Worm (Caenorhabditis elegans): ENCODE results near the gene cku-80.
"Not testable (repeated sequence)": the region's sequence is repeated elsewhere in the genome, so short reads cannot be mapped to it uniquely, and the experiment has no call there.

Gene cku-80

DNA sequence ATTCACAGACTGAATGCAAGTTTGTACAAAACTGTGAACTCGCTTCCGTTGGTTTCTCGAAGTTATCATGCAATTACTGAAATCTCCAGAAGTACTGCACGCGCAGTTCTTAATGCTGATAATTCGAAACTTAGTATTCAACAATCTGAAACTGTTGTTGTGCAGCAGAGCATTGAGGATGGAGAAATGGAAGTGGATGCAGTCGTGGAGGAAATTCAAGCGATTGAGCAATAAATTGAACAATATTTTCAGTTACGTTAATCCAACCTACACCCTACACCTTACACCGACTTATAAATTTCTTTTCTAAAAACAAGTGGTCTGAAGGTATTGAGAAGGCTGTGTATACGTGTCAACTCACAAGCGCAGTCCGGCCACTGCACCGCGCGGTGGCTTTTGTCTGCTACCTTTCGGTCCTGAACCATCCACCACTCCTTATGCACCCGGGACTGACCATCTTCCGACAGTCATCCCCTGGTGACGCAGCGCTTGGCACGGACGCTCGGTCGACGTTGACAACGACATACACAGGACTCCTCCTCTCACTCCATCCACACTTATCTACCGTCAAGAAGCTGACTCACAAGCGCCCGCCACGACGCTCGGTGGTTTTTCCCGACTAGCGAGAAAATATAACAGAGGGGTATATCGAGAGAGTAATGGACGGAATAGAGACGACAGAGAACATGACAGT lies 40.9 kb upstream of the cku-80 start:
- peak; percentile 60 for TF ChIP-seq gmeb-2 (tag; optimal IDR thresholded peaks at IDR 0.05)
- TF ChIP-seq fkh-6 (tag; optimal IDR thresholded peaks at IDR 0.05), result peak; percentile 63
- TF ChIP-seq nfya-1 (tag; optimal IDR thresholded peaks at IDR 0.05), result peak; percentile 44
- peak; percentile 39 for TF ChIP-seq ceh-14 (tag; optimal IDR thresholded peaks at IDR 0.05)
- peak; percentile 55 for TF ChIP-seq K02D7.2 (tag; optimal IDR thresholded peaks at IDR 0.05)
- TF ChIP-seq hlh-15 (tag; optimal IDR thresholded peaks at IDR 0.05), result peak; percentile 18
- TF ChIP-seq ceh-31 (tag; optimal IDR thresholded peaks at IDR 0.05), result peak; percentile 70
- peak; percentile 87 for TF ChIP-seq ceh-18 (tag; optimal IDR thresholded peaks at IDR 0.05)
- peak; percentile 67 for TF ChIP-seq T23F11.4 (GFP tag; optimal IDR thresholded peaks at IDR 0.05)
- TF ChIP-seq Y22D7AL.16 (tag; optimal IDR thresholded peaks at IDR 0.05), result peak; percentile 52
- peak; percentile 10 for TF ChIP-seq zip-5 (tag; optimal IDR thresholded peaks at IDR 0.05)
- peak; percentile 55 for TF ChIP-seq nhr-232 (tag; optimal IDR thresholded peaks at IDR 0.05)
- peak; percentile 12 for TF ChIP-seq dmd-4 (tag; optimal IDR thresholded peaks at IDR 0.05; ENCODE audit: borderline replicate concordance)
- TF ChIP-seq ceh-48 (tag; optimal IDR thresholded peaks at IDR 0.05), result peak; percentile 28
- TF ChIP-seq ref-2 (tag; optimal IDR thresholded peaks at IDR 0.05), result peak; percentile 47
- peak; percentile 41 for TF ChIP-seq elt-2 (tag; optimal IDR thresholded peaks at IDR 0.05)
- TF ChIP-seq K09A11.1 (tag; optimal IDR thresholded peaks at IDR 0.05; ENCODE audit: insufficient read depth), result peak; percentile 28
- peak; percentile 34 for TF ChIP-seq F13H6.1 (tag; optimal IDR thresholded peaks at IDR 0.05)
- TF ChIP-seq hlh-8 (tag; optimal IDR thresholded peaks at IDR 0.05), result peak; percentile 10
- TF ChIP-seq madf-2 (tag; optimal IDR thresholded peaks at IDR 0.05), result peak; percentile 69
- peak; percentile 77 for TF ChIP-seq pha-2 (tag; optimal IDR thresholded peaks at IDR 0.05)
- TF ChIP-seq fax-1 (tag; optimal IDR thresholded peaks at IDR 0.05), result peak; percentile 48
- peak; percentile 51 for TF ChIP-seq tbx-2 (tag; optimal IDR thresholded peaks at IDR 0.05)
- TF ChIP-seq unc-3 (GFP tag; conservative IDR thresholded peaks at IDR 0.05), result peak; percentile 55; the same call in 1 of the 2 replicates
- not testable (repeated sequence) for TF ChIP-seq unc-3 (tag; optimal IDR thresholded peaks at IDR 0.05)
- peak; percentile 69; the same call in 1 of the 2 replicates for TF ChIP-seq ceh-45 (GFP tag; IDR thresholded peaks at IDR 0.05)
- TF ChIP-seq sox-2 (GFP tag; IDR thresholded peaks at IDR 0.05), result peak; percentile 69
- TF ChIP-seq C08G9.2 (tag; optimal IDR thresholded peaks at IDR 0.05), result peak; percentile 43
- peak; percentile 54 for TF ChIP-seq sox-4 (tag; optimal IDR thresholded peaks at IDR 0.05)
- TF ChIP-seq lin-11 (tag; optimal IDR thresholded peaks at IDR 0.05), result peak; percentile 32
- peak; percentile 40 for TF ChIP-seq sdc-2 (tag; optimal IDR thresholded peaks at IDR 0.05)
- TF ChIP-seq che-1 (tag; optimal IDR thresholded peaks at IDR 0.05), result peak; percentile 54
- peak; percentile 4 for TF ChIP-seq hlh-6 (tag; optimal IDR thresholded peaks at IDR 0.05)
- peak; percentile 15 for TF ChIP-seq rnt-1 (tag; optimal IDR thresholded peaks at IDR 0.05)
- peak; percentile 39 for TF ChIP-seq pat-9 (tag; optimal IDR thresholded peaks at IDR 0.05)
- TF ChIP-seq ceh-24 (tag; optimal IDR thresholded peaks at IDR 0.05), result peak; percentile 39
- peak; percentile 37 for TF ChIP-seq ceh-19 (GFP tag; optimal IDR thresholded peaks at IDR 0.05)
- peak; percentile 6 for TF ChIP-seq ets-4 (tag; optimal IDR thresholded peaks at IDR 0.05)
- TF ChIP-seq C38D4.7 (GFP tag; optimal IDR thresholded peaks at IDR 0.05), result peak; percentile 68
- TF ChIP-seq ceh-2 (tag; optimal IDR thresholded peaks at IDR 0.05), result peak; percentile 7
- peak; percentile 31 for TF ChIP-seq ttx-3 (tag; optimal IDR thresholded peaks at IDR 0.05)
- peak; percentile 56 for TF ChIP-seq ceh-34 (tag; optimal IDR thresholded peaks at IDR 0.05)
- TF ChIP-seq ahr-1 (tag; optimal IDR thresholded peaks at IDR 0.05), result peak; percentile 43
- peak; percentile 62 for TF ChIP-seq syd-9 (tag; optimal IDR thresholded peaks at IDR 0.05)

All from whole organism, late embryonic.